Fruit fly (Drosophila melanogaster): ENCODE results near the gene Archease.
A peak's percentile ranks its signal among the peaks of the same experiment; 100 is the strongest.

Archease gene

DNA sequence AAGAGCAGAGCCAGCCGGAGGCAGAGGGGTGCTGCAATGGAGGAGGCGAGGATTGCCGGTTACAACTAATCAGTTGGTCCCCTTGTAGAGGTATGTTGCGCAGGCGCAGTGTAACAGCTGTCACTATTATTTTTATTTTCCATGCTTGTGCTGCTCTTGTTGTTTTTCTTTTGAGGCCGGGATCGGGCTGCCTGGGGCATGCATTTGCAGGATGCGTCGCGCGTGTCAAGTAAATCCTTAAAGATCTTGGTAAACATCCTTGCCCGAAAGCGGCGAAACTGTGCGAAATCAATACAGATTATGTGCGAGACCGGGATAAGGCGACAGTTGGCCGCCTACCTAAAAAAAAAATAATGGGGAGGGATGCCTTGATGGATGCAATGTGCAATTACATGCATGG lies 18.6 kb downstream of the Archease start:
- TF ChIP-seq CG12605 (GFP tag; IDR thresholded peaks at IDR 0.05) (no peak), CG13204 (GFP tag; optimal IDR thresholded peaks at IDR 0.05) (peak; percentile 8)

DNA sequence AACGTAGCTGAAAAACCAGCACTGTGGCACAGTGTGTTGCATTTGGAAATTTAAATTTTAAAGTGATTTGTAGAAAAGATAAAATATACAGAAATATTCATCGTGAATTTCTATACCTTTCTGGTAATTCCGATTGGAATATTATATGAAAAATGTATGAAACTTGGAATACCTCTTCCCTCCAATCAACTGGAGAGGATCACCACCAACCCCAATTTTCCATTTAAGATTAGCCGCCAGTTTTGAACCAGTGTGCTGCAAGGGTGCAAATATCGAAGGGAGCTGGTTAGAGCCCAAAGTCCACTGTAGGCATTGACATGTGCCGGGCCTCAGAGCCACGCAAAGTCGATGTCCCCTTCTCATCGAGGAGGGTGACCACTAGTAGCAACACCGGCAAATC lies 19.6 kb downstream of the Archease start:
- TF ChIP-seq D1 (tag; optimal IDR thresholded peaks at IDR 0.05) = no peak
- TF ChIP-seq CG8301 (tag; optimal IDR thresholded peaks at IDR 0.05) = peak; percentile 22
- peak; percentile 16 for TF ChIP-seq CG34367 (tag; optimal IDR thresholded peaks at IDR 0.05)
- TF ChIP-seq Ets98B (GFP tag; IDR thresholded peaks at IDR 0.05) = no peak
- TF ChIP-seq gl (tag; optimal IDR thresholded peaks at IDR 0.05) = peak; percentile 7
- TF ChIP-seq CG12605 (GFP tag; IDR thresholded peaks at IDR 0.05) = no peak
- TF ChIP-seq CG8159 (tag; optimal IDR thresholded peaks at IDR 0.05) = peak; percentile 29
- TF ChIP-seq CG4496 (GFP tag; IDR thresholded peaks at IDR 0.05) = no peak
- peak; percentile 51 for TF ChIP-seq CG9948 (tag; optimal IDR thresholded peaks at IDR 0.05)
- TF ChIP-seq Pif1B (GFP tag; optimal IDR thresholded peaks at IDR 0.05) = no peak
- TF ChIP-seq CG15710 (tag; optimal IDR thresholded peaks at IDR 0.05) = peak; percentile 39
- TF ChIP-seq CG32121 (GFP tag; IDR thresholded peaks at IDR 0.05) = no peak
- TF ChIP-seq rn (GFP tag; IDR thresholded peaks at IDR 0.05) = no peak
- peak; percentile 53 for TF ChIP-seq CG14655 (GFP tag; optimal IDR thresholded peaks at IDR 0.05)
- TF ChIP-seq EcR (GFP tag; optimal IDR thresholded peaks at IDR 0.05) = no peak
- peak; percentile 45 for TF ChIP-seq CG17806 (tag; optimal IDR thresholded peaks at IDR 0.05)
- TF ChIP-seq CG10348 (GFP tag; IDR thresholded peaks at IDR 0.05) = no peak
- no peak for TF ChIP-seq fd96Ca (GFP tag; IDR thresholded peaks at IDR 0.05)
- TF ChIP-seq Pif1A (GFP tag; optimal IDR thresholded peaks at IDR 0.05) = peak; percentile 43
- TF ChIP-seq Snoo (tag; optimal IDR thresholded peaks at IDR 0.05) = peak; percentile 3
- no peak for TF ChIP-seq CG13204 (GFP tag; optimal IDR thresholded peaks at IDR 0.05)

DNA sequence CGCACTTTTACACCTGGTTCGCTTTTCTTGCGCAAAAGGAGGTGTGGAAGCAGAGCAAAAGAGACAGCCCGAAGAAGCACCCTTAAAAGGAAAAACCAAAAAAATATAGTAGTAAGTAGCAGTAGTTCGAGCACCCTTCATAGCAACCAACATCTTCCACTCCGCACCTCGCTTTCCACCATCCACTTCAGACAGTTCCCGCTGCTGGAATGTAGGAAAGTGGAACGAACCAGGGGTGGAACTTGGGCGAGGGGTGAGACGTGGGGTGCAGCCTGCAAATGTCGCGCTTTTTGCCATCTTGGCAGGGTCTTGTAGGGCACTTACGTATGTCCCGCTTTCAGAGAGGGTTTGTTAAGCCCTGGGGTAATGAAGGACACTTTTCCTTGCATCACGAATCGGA lies 20.5 kb downstream of the Archease start:
- TF ChIP-seq CG15710 (tag; optimal IDR thresholded peaks at IDR 0.05) (no peak), CG4496 (GFP tag; IDR thresholded peaks at IDR 0.05) (no peak), CG13204 (GFP tag; optimal IDR thresholded peaks at IDR 0.05) (no peak), gl (tag; optimal IDR thresholded peaks at IDR 0.05) (no peak)

DNA sequence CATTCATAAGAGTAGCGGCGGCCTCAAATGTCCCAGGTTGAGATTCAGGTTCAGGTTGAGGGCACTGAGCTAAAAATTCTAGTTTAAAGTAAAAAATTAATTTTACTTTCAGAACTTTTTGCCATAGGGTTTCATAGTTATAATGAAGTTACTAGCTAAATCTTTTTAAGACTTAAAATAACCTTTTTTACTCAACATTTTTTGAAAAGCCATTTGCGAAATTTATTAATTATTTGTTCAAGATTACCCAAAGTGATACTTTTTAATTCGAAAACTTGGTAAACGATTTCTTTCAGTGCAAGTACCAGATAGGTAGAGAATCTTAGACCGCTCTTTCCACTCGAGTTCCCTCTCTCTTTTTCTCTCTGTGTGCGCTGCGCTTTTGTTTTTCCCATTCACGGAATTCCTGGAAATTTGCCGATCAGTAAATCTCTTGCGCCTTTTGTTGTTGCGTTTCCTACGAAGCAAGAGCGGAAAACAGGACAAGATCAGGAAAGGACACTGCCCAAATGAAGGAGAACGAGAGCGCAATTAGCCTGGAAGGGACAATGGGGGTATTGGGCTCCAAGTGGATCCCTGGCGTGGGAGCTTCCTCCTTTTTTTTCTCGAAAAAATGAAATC lies 21.1 kb downstream of the Archease start:
- TF ChIP-seq CG32121 (GFP tag; IDR thresholded peaks at IDR 0.05) (0 out of 2 replicates have a peak, but pooled peaks have one; percentile 20), CG34367 (tag; optimal IDR thresholded peaks at IDR 0.05) (peak; percentile 87), D1 (tag; optimal IDR thresholded peaks at IDR 0.05) (peak; percentile 85), CG9948 (tag; optimal IDR thresholded peaks at IDR 0.05) (peak; percentile 93), rn (GFP tag; IDR thresholded peaks at IDR 0.05) (no peak), CG14655 (GFP tag; optimal IDR thresholded peaks at IDR 0.05) (peak; percentile 89), CG13204 (GFP tag; optimal IDR thresholded peaks at IDR 0.05) (peak; percentile 77), gl (tag; optimal IDR thresholded peaks at IDR 0.05) (peak; percentile 73), Ets98B (GFP tag; IDR thresholded peaks at IDR 0.05) (no peak), EcR (GFP tag; optimal IDR thresholded peaks at IDR 0.05) (peak; percentile 44), Pif1A (GFP tag; optimal IDR thresholded peaks at IDR 0.05) (peak; percentile 86), CG10348 (GFP tag; IDR thresholded peaks at IDR 0.05) (no peak), CG8159 (tag; optimal IDR thresholded peaks at IDR 0.05) (peak; percentile 95), Snoo (tag; optimal IDR thresholded peaks at IDR 0.05) (peak; percentile 84), CG4496 (GFP tag; IDR thresholded peaks at IDR 0.05) (peak; percentile 27; the same call in 1 of the 3 replicates), Pif1B (GFP tag; optimal IDR thresholded peaks at IDR 0.05) (peak; percentile 84), CG8301 (tag; optimal IDR thresholded peaks at IDR 0.05) (peak; percentile 77), CG12605 (GFP tag; IDR thresholded peaks at IDR 0.05) (peak; percentile 39; the same call in 1 of the 2 replicates), CG15710 (tag; optimal IDR thresholded peaks at IDR 0.05) (peak; percentile 92), CG17806 (tag; optimal IDR thresholded peaks at IDR 0.05) (peak; percentile 92), fd96Ca (GFP tag; IDR thresholded peaks at IDR 0.05) (no peak)

DNA sequence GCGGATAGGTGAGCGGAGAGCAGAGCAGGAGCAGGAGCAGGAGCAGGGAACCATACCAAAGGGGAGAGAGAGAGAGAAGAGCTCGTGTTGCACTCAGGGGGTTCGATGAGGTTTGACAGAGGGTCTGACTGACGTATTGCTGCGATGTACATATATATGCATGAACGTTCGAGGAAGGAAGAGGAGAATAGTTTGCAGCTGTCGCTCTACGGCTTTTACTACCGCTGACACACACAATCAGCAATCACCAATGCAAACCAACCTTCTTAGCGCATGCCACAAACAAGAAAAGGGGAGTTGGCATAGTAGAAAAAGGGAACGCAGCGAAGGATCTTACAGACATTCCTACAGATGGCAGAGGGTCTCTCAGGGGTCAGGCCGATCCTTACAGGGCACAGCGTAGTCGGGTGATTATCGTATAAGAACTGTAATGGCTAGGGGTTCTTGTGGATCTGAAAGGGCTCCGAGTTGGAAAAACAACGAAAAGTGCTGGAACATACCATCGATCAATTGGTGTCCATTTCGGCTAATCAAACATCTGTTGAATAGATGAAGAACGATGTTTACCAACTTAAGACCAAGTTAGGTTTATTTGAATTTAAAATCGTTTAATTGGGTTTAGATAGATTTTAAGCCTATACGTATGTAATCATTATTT lies 22.3 kb downstream of the Archease start:
- TF ChIP-seq Ets98B (GFP tag; IDR thresholded peaks at IDR 0.05) = no peak
- TF ChIP-seq gl (tag; optimal IDR thresholded peaks at IDR 0.05) = no peak
- no peak for TF ChIP-seq rn (GFP tag; IDR thresholded peaks at IDR 0.05)
- TF ChIP-seq CG14655 (GFP tag; optimal IDR thresholded peaks at IDR 0.05) = no peak
- no peak for TF ChIP-seq CG12605 (GFP tag; IDR thresholded peaks at IDR 0.05)

DNA sequence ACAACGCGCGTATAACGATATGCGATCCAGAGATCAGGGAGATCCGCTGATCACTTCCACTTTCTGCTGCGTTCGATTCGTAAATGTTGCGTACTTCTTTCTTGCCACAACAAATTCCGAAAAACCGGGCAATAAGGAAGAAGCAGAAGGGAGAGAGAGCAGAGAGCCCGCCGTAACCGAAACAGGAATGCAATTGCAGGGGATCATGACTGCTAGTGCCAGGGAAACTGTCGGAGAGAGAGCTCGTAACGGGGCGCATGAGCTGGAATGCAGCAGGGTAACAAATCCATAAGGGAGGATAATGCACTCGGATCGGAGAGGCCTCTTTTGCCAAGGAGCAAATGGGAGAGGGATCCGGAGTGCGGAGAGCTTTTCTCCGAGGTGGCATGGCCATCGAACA lies 24.3 kb downstream of the Archease start:
- no peak for TF ChIP-seq CG17806 (tag; optimal IDR thresholded peaks at IDR 0.05)
- peak; percentile 66 for TF ChIP-seq EcR (GFP tag; optimal IDR thresholded peaks at IDR 0.05)
- no peak for TF ChIP-seq CG34367 (tag; optimal IDR thresholded peaks at IDR 0.05)
- peak; percentile 33 for TF ChIP-seq CG13204 (GFP tag; optimal IDR thresholded peaks at IDR 0.05)

Measured in whole organism, pupa.